Fruit fly (Drosophila melanogaster): ENCODE results near the gene fkh.
A peak's percentile ranks its signal among the peaks of the same experiment; 100 is the strongest.

fkh gene

dm6 chr3R:28585076-28585821 is at the start of gene fkh (continued):
- TF ChIP-seq CG16779 (tag; optimal IDR thresholded peaks at IDR 0.05): peak; percentile 40
- peak; percentile 57 for TF ChIP-seq Eip75B (GFP tag; optimal IDR thresholded peaks at IDR 0.05)
- TF ChIP-seq CG7368 (GFP tag; optimal IDR thresholded peaks at IDR 0.05): peak; percentile 83
- peak; percentile 81 for TF ChIP-seq CG6792 (GFP tag; optimal IDR thresholded peaks at IDR 0.05)
- peak; percentile 66 for TF ChIP-seq net (GFP tag; optimal IDR thresholded peaks at IDR 0.05)
- peak; percentile 53 for TF ChIP-seq topi (GFP tag; optimal IDR thresholded peaks at IDR 0.05)
- peak in 1 of 2 experiments; percentile 16 for TF ChIP-seq salr (GFP tag; optimal IDR thresholded peaks at IDR 0.05)
- no peak for TF ChIP-seq CG15336 (GFP tag; IDR thresholded peaks at IDR 0.05)
- TF ChIP-seq Eip78C (GFP tag): peak; percentile 87
- peak; percentile 61 for TF ChIP-seq CG32006 (GFP tag; optimal IDR thresholded peaks at IDR 0.05)

- TF ChIP-seq achi (GFP tag; optimal IDR thresholded peaks at IDR 0.05): no peak
- no peak for TF ChIP-seq CG3032 (tag; optimal IDR thresholded peaks at IDR 0.05)
- TF ChIP-seq CG6854 (GFP tag; optimal IDR thresholded peaks at IDR 0.05): peak; percentile 82
- TF ChIP-seq Smox (GFP tag; optimal IDR thresholded peaks at IDR 0.05): peak; percentile 5
- no peak for TF ChIP-seq Eip75B (GFP tag; optimal IDR thresholded peaks at IDR 0.05)
- TF ChIP-seq fkh (GFP tag; optimal IDR thresholded peaks at IDR 0.05): peak; percentile 40
- no peak for TF ChIP-seq Hr4 (GFP tag; optimal IDR thresholded peaks at IDR 0.05)
- no peak for TF ChIP-seq svp (GFP tag)
- TF ChIP-seq pdm3 (GFP tag; optimal IDR thresholded peaks at IDR 0.05): no peak
- no peak for TF ChIP-seq Eip78C (GFP tag)
- no peak for TF ChIP-seq CG6792 (GFP tag; optimal IDR thresholded peaks at IDR 0.05)
- no peak for TF ChIP-seq CG15336 (GFP tag; IDR thresholded peaks at IDR 0.05)
- no peak for TF ChIP-seq CG4318 (GFP tag; optimal IDR thresholded peaks at IDR 0.05)
- no peak for TF ChIP-seq CG6276 (GFP tag; optimal IDR thresholded peaks at IDR 0.05)
- no peak for TF ChIP-seq fd85E (GFP tag; optimal IDR thresholded peaks at IDR 0.05)
- TF ChIP-seq CG31627 (GFP tag; optimal IDR thresholded peaks at IDR 0.05): no peak
- TF ChIP-seq CG6163 (GFP tag; IDR thresholded peaks at IDR 0.05): peak; percentile 30; the same call in 1 of the 3 replicates
- no peak for TF ChIP-seq OdsH (GFP tag; optimal IDR thresholded peaks at IDR 0.05)
- TF ChIP-seq eg (GFP tag; IDR thresholded peaks at IDR 0.05): no peak
- TF ChIP-seq Hr38 (GFP tag; optimal IDR thresholded peaks at IDR 0.05): no peak
- no peak for TF ChIP-seq CG16779 (tag; optimal IDR thresholded peaks at IDR 0.05)
- TF ChIP-seq CG6808 (GFP tag; optimal IDR thresholded peaks at IDR 0.05): peak; percentile 48
- TF ChIP-seq Gug (GFP tag; IDR thresholded peaks at IDR 0.05): no peak
- no peak for TF ChIP-seq lz (GFP tag; optimal IDR thresholded peaks at IDR 0.05)
- TF ChIP-seq Blimp-1 (GFP tag; optimal IDR thresholded peaks at IDR 0.05): no peak
- no peak for TF ChIP-seq CG3919 (GFP tag; optimal IDR thresholded peaks at IDR 0.05)
- TF ChIP-seq fd59A (GFP tag; optimal IDR thresholded peaks at IDR 0.05): no peak
- TF ChIP-seq Sox15 (GFP tag; optimal IDR thresholded peaks at IDR 0.05): no peak
- TF ChIP-seq topi (GFP tag; optimal IDR thresholded peaks at IDR 0.05): peak; percentile 8
- no peak for TF ChIP-seq CG10631 (GFP tag; optimal IDR thresholded peaks at IDR 0.05)
- TF ChIP-seq Met (GFP tag; optimal IDR thresholded peaks at IDR 0.05): no peak
- TF ChIP-seq CG11294 (GFP tag; IDR thresholded peaks at IDR 0.05): no peak
- no peak for TF ChIP-seq esn (GFP tag; optimal IDR thresholded peaks at IDR 0.05)
- TF ChIP-seq vri (GFP tag; optimal IDR thresholded peaks at IDR 0.05): no peak
- TF ChIP-seq ss (GFP tag; optimal IDR thresholded peaks at IDR 0.05): peak; percentile 54 to 63
- peak; percentile 46 for TF ChIP-seq dsx (GFP tag; optimal IDR thresholded peaks at IDR 0.05; ENCODE audit: poor library complexity, severe bottlenecking)
- TF ChIP-seq CG7368 (GFP tag; optimal IDR thresholded peaks at IDR 0.05): no peak
- TF ChIP-seq Lpt (GFP tag; optimal IDR thresholded peaks at IDR 0.05): peak; percentile 2
- peak; percentile 21 for TF ChIP-seq CG9139 (GFP tag; optimal IDR thresholded peaks at IDR 0.05)
- no peak for TF ChIP-seq Sox102F (GFP tag; optimal IDR thresholded peaks at IDR 0.05)
- peak; percentile 6 for TF ChIP-seq CG1621 (tag; optimal IDR thresholded peaks at IDR 0.05)
- no peak for TF ChIP-seq acj6 (GFP tag; optimal IDR thresholded peaks at IDR 0.05)
These were observed 49.4 kb upstream of the fkh start for dm6 chr3R:28634261-28634980.
